Worm (Caenorhabditis elegans) whole organism, L1 larva: ENCODE data around the gene C25E10.5.
A peak's percentile ranks its signal among the peaks of the same experiment; 100 is the strongest.

Experiments
- C16A3.4 ChIP-seq: fragments of 150-350 bp; optimal IDR thresholded peaks from 2 replicates; lab custom pipeline; 2014; ENCODE audit warnings: missing biosample characterization, missing genetic modification characterization
- F16B12.6 ChIP-seq: fragments of 150-350 bp; optimal IDR thresholded peaks from 2 replicates; lab custom pipeline; 2014; ENCODE audit warnings: missing biosample characterization, missing genetic modification characterization
- aha-1 ChIP-seq: fragments of 150-350 bp; optimal IDR thresholded peaks from 2 replicates; lab custom pipeline; 2014; ENCODE audit warnings: missing biosample characterization, missing genetic modification characterization
- ama-1 ChIP-seq: fragments of 150-350 bp; optimal IDR thresholded peaks from 2 replicates; lab custom pipeline; 2014
- blmp-1 ChIP-seq: fragments of 150-350 bp; optimal IDR thresholded peaks from 2 replicates; lab custom pipeline; 2014; ENCODE audit warnings: missing biosample characterization, missing genetic modification characterization
- ceh-8 ChIP-seq: fragments of 200-800 bp; sonication (Bioruptor generic); optimal IDR thresholded peaks from 2 replicates; lab custom pipeline; 2018; ENCODE audit warnings: mild to moderate bottlenecking, missing genetic modification characterization, moderate library complexity, missing compliant biosample characterization
- ceh-82 ChIP-seq, 3 experiments: fragments of 150-350 bp in 1 of 3; sonication (generic microtip) in 2 of 3; optimal IDR thresholded peaks; 2 replicates each; lab custom pipeline; 2014 to 2017; ENCODE audit warnings: missing biosample characterization in 3 of 3, missing genetic modification characterization in 3 of 3
- ceh-88 ChIP-seq: fragments of 200-800 bp; sonication (Bioruptor generic); IDR thresholded peaks from 2 replicates; pipeline ENCODE4 v1.3.6; 2022; ENCODE audit warnings: missing genetic modification characterization, missing compliant biosample characterization
- ces-1 ChIP-seq: fragments of 150-350 bp; optimal IDR thresholded peaks from 2 replicates; lab custom pipeline; 2014; ENCODE audit warnings: missing biosample characterization, missing genetic modification reagents, missing genetic modification characterization
- efl-1 ChIP-seq, 4 experiments: fragments of 150-350 bp; optimal IDR thresholded peaks in 3 of 4; peaks in 1 of 4; 1 replicate in 1 of 4; 2 replicates in 3 of 4; lab custom pipeline; 2014; ENCODE audit warnings: missing biosample characterization in 2 of 4, missing genetic modification characterization in 2 of 4, missing genetic modification reagents in 2 of 4
- egl-13 ChIP-seq: sonication (generic microtip); optimal IDR thresholded peaks from 2 replicates; lab custom pipeline; 2016; ENCODE audit warnings: missing genotype, missing genetic modification reagents, missing genetic modification characterization, missing compliant biosample characterization
- egl-27 ChIP-seq, 2 experiments: fragments of 150-350 bp in 1 of 2; sonication (generic microtip); optimal IDR thresholded peaks; 3 replicates each; lab custom pipeline; 2017 to 2018; ENCODE audit warnings: missing biosample characterization in 2 of 2, missing genetic modification characterization in 2 of 2, missing genetic modification reagents in 2 of 2
- ets-5 ChIP-seq: fragments of 200-800 bp; sonication (Bioruptor generic); IDR thresholded peaks from 2 replicates; pipeline ENCODE4 v1.3.6; 2022; ENCODE audit warnings: missing genetic modification characterization, missing compliant biosample characterization
- fos-1 ChIP-seq: fragments of 150-350 bp; optimal IDR thresholded peaks from 2 replicates; lab custom pipeline; 2014; ENCODE audit warnings: missing biosample characterization, missing genetic modification characterization
- hlh-17 ChIP-seq: fragments of 200-800 bp; sonication (Bioruptor generic); optimal IDR thresholded peaks from 2 replicates; lab custom pipeline; 2018; ENCODE audit warnings: missing genetic modification characterization, mild to moderate bottlenecking, missing compliant biosample characterization, moderate library complexity, borderline replicate concordance
- isw-1 ChIP-seq: fragments of 200-800 bp; sonication (Bioruptor generic); IDR thresholded peaks from 2 replicates; pipeline ENCODE4 v1.3.6; 2022; ENCODE audit warnings: missing genetic modification characterization, missing compliant biosample characterization
- jun-1 ChIP-seq: fragments of 150-350 bp; optimal IDR thresholded peaks from 2 replicates; lab custom pipeline; 2014; ENCODE audit warnings: missing biosample characterization, missing genetic modification reagents, missing genetic modification characterization
- lin-13 ChIP-seq: fragments of 150-350 bp; optimal IDR thresholded peaks from 2 replicates; lab custom pipeline; 2014; ENCODE audit warnings: missing biosample characterization, missing genetic modification reagents, missing genetic modification characterization
- lin-15B ChIP-seq: fragments of 150-350 bp; sonication (generic microtip); optimal IDR thresholded peaks from 3 replicates; lab custom pipeline; 2014; ENCODE audit warnings: missing biosample characterization, missing genetic modification characterization
- lin-35 ChIP-seq, 2 experiments: fragments of 150-350 bp; optimal IDR thresholded peaks; 2 replicates each; lab custom pipeline; 2014; ENCODE audit warnings: missing biosample characterization in 2 of 2, missing genetic modification characterization in 2 of 2, missing genetic modification reagents in 2 of 2
- lin-39 ChIP-seq: fragments of 150-350 bp; optimal IDR thresholded peaks from 2 replicates; lab custom pipeline; 2014; ENCODE audit warnings: missing biosample characterization, missing genetic modification reagents, missing genetic modification characterization
- lsy-2 ChIP-seq, 2 experiments: fragments of 150-350 bp; optimal IDR thresholded peaks; 2 replicates each; lab custom pipeline; 2014; ENCODE audit warnings: missing biosample characterization in 2 of 2, missing genetic modification characterization in 2 of 2
- mab-9 ChIP-seq: fragments of 200-800 bp; sonication (Bioruptor generic); IDR thresholded peaks from 2 replicates; pipeline ENCODE4 v1.3.6; 2022; ENCODE audit warnings: missing genetic modification reagents, missing genetic modification characterization, missing compliant biosample characterization
- mdl-1 ChIP-seq, 2 experiments: fragments of 150-350 bp; optimal IDR thresholded peaks; 2 replicates each; lab custom pipeline; 2014 to 2017; ENCODE audit warnings: missing biosample characterization in 2 of 2, missing genetic modification characterization in 2 of 2, inconsistent platforms in 1 of 2
- mef-2 ChIP-seq: fragments of 150-350 bp; optimal IDR thresholded peaks from 2 replicates; lab custom pipeline; 2014; ENCODE audit warnings: missing biosample characterization, missing genetic modification characterization
- nhr-11 ChIP-seq: fragments of 150-350 bp; optimal IDR thresholded peaks from 2 replicates; lab custom pipeline; 2014; ENCODE audit warnings: missing biosample characterization, missing genetic modification characterization
- nhr-12 ChIP-seq: sonication (generic microtip); optimal IDR thresholded peaks from 2 replicates; lab custom pipeline; 2017; ENCODE audit warnings: missing biosample characterization, missing genetic modification characterization
- nhr-19 ChIP-seq: fragments of 200-800 bp; sonication (Bioruptor generic); conservative IDR thresholded peaks from 2 replicates; pipeline ENCODE4 v1.3.6; 2022; ENCODE audit warnings: missing genetic modification characterization, missing compliant biosample characterization
- nhr-20 ChIP-seq: sonication (generic microtip); optimal IDR thresholded peaks from 2 replicates; lab custom pipeline; 2016; ENCODE audit warnings: mild to moderate bottlenecking, missing genetic modification characterization, missing compliant biosample characterization
- nhr-28 ChIP-seq: fragments of 150-350 bp; optimal IDR thresholded peaks from 2 replicates; lab custom pipeline; 2014; ENCODE audit warnings: missing biosample characterization, missing genetic modification characterization
- nhr-47 ChIP-seq: sonication (generic microtip); optimal IDR thresholded peaks from 2 replicates; lab custom pipeline; 2016; ENCODE audit warnings: mild to moderate bottlenecking, missing genetic modification characterization, moderate library complexity, missing compliant biosample characterization
- nhr-76 ChIP-seq: sonication (generic microtip); optimal IDR thresholded peaks from 2 replicates; lab custom pipeline; 2017; ENCODE audit warnings: missing biosample characterization, missing genetic modification characterization
- nhr-77 ChIP-seq: fragments of 150-350 bp; optimal IDR thresholded peaks from 2 replicates; lab custom pipeline; 2014; ENCODE audit warnings: missing biosample characterization, missing genetic modification characterization
- nhr-84 ChIP-seq: sonication (generic microtip); optimal IDR thresholded peaks from 2 replicates; lab custom pipeline; 2017; ENCODE audit warnings: missing biosample characterization, missing genetic modification characterization
- pag-3 ChIP-seq: sonication (generic microtip); optimal IDR thresholded peaks from 2 replicates; lab custom pipeline; 2017; ENCODE audit warnings: missing genetic modification characterization, mild to moderate bottlenecking, missing compliant biosample characterization, antibody characterized with exemption, borderline replicate concordance; ENCODE audit not compliant: insufficient read depth
- pqm-1 ChIP-seq: sonication (generic microtip); optimal IDR thresholded peaks from 3 replicates; lab custom pipeline; 2017; ENCODE audit warnings: missing biosample characterization, missing genetic modification characterization
- rnt-1 ChIP-seq: sonication (generic microtip); optimal IDR thresholded peaks from 2 replicates; lab custom pipeline; 2016; ENCODE audit warnings: mild to moderate bottlenecking, missing genetic modification characterization, moderate library complexity, missing compliant biosample characterization
- skn-1 ChIP-seq: fragments of 150-350 bp; optimal IDR thresholded peaks from 2 replicates; lab custom pipeline; 2014; ENCODE audit warnings: missing biosample characterization, missing genetic modification characterization
- snpc-4 ChIP-seq: fragments of 150-350 bp; optimal IDR thresholded peaks from 2 replicates; lab custom pipeline; 2014; ENCODE audit warnings: missing biosample characterization, missing genetic modification characterization
- sptf-1 ChIP-seq: fragments of 150-350 bp; optimal IDR thresholded peaks from 2 replicates; lab custom pipeline; 2014; ENCODE audit warnings: missing biosample characterization, missing genetic modification characterization
- sup-37 ChIP-seq: fragments of 200-800 bp; sonication (Bioruptor generic); optimal IDR thresholded peaks from 2 replicates; lab custom pipeline; 2018; ENCODE audit warnings: mild to moderate bottlenecking, missing genetic modification characterization, missing compliant biosample characterization
- tbx-2 ChIP-seq: sonication (generic microtip); optimal IDR thresholded peaks from 2 replicates; lab custom pipeline; 2016; ENCODE audit warnings: missing genetic modification characterization, missing compliant biosample characterization
- tlp-1 ChIP-seq: fragments of 150-350 bp; optimal IDR thresholded peaks from 2 replicates; lab custom pipeline; 2014; ENCODE audit warnings: missing biosample characterization, missing genetic modification characterization
- unc-130 ChIP-seq: fragments of 150-350 bp; optimal IDR thresholded peaks from 2 replicates; lab custom pipeline; 2017; ENCODE audit warnings: missing biosample characterization, missing genetic modification characterization, inconsistent platforms
- unc-30 ChIP-seq: sonication (generic microtip); optimal IDR thresholded peaks from 2 replicates; lab custom pipeline; 2017; ENCODE audit warnings: missing biosample characterization, missing genetic modification characterization
- unc-98 ChIP-seq: fragments of 200-800 bp; sonication (Bioruptor generic); IDR thresholded peaks from 2 replicates; pipeline ENCODE4 v1.3.6; 2022; ENCODE audit warnings: missing genetic modification characterization, missing compliant biosample characterization
- vab-15 ChIP-seq: sonication (generic microtip); optimal IDR thresholded peaks from 2 replicates; lab custom pipeline; 2017; ENCODE audit warnings: missing genotype, mild to moderate bottlenecking, missing genetic modification characterization, missing compliant biosample characterization
- zag-1 ChIP-seq: fragments of 150-350 bp; optimal IDR thresholded peaks from 2 replicates; lab custom pipeline; 2014; ENCODE audit warnings: missing biosample characterization, missing genetic modification characterization

The C25E10.5 gene

DNA sequence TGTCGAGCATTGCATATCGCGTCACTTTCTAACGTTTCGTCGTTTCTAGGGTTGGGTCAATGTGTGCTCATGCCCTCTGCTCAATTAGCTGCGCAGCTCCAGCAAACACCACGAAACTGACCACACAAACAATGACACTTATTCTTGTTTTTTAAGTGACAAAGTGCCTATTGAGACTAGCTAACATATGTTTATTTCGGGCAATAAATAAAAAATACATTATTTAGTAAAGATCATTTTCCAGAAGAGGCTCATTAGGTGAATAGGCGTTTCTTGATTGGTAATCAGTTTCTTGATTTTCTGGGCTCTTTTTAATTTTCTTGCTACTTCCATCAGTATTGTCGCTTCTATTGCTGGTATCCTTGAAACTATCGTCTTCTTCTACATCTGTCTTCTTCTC is 39.3 kb downstream of the C25E10.5 start, which contains the start of gene T27E4.5:
Gene T27E4.5, minus strand, starts transcription at position 101 of the 400 bp plus-strand sequence.
- TF ChIP-seq rnt-1 (tag; lab: Kevin White, UChicago) (no peak), egl-27 (tag; optimal IDR thresholded peaks at IDR 0.05; lab: Kevin White, UChicago) (no peak), ceh-88 (no peak), lin-15B (tag; lab: Kevin White, UChicago) (no peak), vab-15 (tag; lab: Kevin White, UChicago) (no peak), efl-1 (optimal IDR thresholded peaks at IDR 0.05; lab: Kevin White, UChicago) (no peak), efl-1 (GFP tag; optimal IDR thresholded peaks at IDR 0.05 in 1 of 2; lab: Kevin White, UChicago) (no peak), lin-39 (tag; lab: Kevin White, UChicago) (no peak), nhr-28 (no peak), aha-1 (tag; lab: Kevin White, UChicago) (no peak)

DNA sequence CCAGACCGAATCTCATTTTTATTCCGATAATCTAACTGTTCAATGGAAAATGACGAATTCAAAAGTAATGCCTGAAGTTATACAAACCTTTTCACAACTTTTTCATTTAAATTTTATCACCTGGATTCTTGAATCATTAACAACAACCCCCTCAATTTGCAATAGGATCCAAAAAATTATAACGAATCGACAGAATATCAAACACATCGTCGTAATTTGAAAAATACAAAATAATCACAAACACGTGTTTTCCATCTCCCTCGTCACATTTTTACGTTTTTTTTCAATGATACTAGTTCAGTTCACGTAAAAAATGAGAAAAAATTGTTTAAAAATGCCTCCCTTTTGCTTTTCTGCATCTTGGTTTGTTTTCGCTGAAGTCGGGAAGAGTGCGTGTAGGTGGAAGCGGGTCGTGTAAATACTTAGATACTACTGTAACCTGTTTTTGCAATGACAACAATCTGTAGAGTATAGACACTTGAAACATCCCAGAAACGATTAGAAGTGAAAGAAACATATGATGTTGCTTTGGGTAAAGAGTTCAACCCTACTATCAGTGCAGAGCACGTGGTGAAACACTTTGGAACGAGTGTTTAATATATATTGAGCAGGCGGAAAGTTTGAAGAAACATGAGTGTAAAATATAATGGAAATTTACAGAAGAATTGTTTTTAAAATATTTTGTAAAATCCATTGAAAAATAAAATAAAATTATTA is 43.1 kb downstream of the C25E10.5 start, which contains the start of gene oac-50:
Gene oac-50, minus strand, starts transcription at position 219 of the 717 bp plus-strand sequence.
- TF ChIP-seq mdl-1 (tag; optimal IDR thresholded peaks at IDR 0.05; lab: Kevin White, UChicago): peak in 1 of 2 experiments; percentile 22
- TF ChIP-seq nhr-19 (GFP tag; lab: Robert Waterston, UW): no peak
- peak in 1 of 2 experiments; percentile 12 for TF ChIP-seq lin-35 (GFP tag; optimal IDR thresholded peaks at IDR 0.05; lab: Kevin White, UChicago)
- peak in 1 of 2 experiments; percentile 24 for TF ChIP-seq lsy-2 (tag; optimal IDR thresholded peaks at IDR 0.05; lab: Kevin White, UChicago)
- no peak for TF ChIP-seq nhr-47
- TF ChIP-seq tbx-2: peak; percentile 14
- no peak for TF ChIP-seq ama-1

DNA sequence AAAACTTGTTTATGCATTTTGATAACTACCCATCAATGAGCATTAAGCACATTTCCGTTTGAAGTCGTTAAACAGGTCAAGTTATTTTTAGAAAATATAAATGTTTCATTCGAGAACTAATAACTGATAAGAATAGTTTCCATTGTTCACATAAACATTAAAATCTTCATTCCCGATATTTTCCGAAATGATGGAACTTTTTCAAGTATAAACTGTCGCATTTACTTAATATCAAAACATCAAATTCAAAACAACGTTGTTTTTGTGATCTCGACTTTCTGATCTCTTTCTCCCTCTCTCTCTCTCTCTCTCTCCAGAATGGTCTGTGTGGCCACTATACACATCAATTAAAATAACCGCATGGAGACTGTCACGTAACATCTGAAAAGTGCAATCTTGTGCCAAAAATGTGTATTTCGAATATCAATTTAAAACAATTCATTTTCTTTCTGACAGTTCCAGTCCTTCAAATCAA is 44.0 kb downstream of the C25E10.5 start:
- TF ChIP-seq pqm-1 (tag; lab: Kevin White, UChicago): no peak
- TF ChIP-seq skn-1: no peak
- no peak for TF ChIP-seq sup-37 (GFP tag; lab: Kevin White, UChicago)
- TF ChIP-seq nhr-11 (tag; lab: Kevin White, UChicago): no peak
- TF ChIP-seq blmp-1 (tag; lab: Kevin White, UChicago): peak; percentile 30
- TF ChIP-seq isw-1 (GFP tag; lab: Robert Waterston, UW): no peak
- no peak for TF ChIP-seq ceh-82 (tag; optimal IDR thresholded peaks at IDR 0.05; lab: Kevin White, UChicago)
- no peak for TF ChIP-seq sptf-1
- TF ChIP-seq aha-1 (tag; lab: Kevin White, UChicago): no peak
- TF ChIP-seq ceh-88: no peak
- peak; percentile 11 for TF ChIP-seq lin-13 (GFP tag; lab: Kevin White, UChicago)
- TF ChIP-seq hlh-17: no peak
- TF ChIP-seq tlp-1 (tag; lab: Kevin White, UChicago): no peak
- TF ChIP-seq lin-39 (tag; lab: Kevin White, UChicago): no peak
- TF ChIP-seq C16A3.4 (tag; lab: Kevin White, UChicago): peak; percentile 31
- no peak for TF ChIP-seq mab-9 (GFP tag; lab: Robert Waterston, UW)
- no peak for TF ChIP-seq zag-1 (tag; lab: Kevin White, UChicago)
- no peak for TF ChIP-seq mef-2 (tag; lab: Kevin White, UChicago)
- no peak for TF ChIP-seq unc-130 (tag; lab: Kevin White, UChicago)
- TF ChIP-seq F16B12.6 (tag; lab: Kevin White, UChicago): no peak
- TF ChIP-seq nhr-19 (GFP tag; lab: Robert Waterston, UW): peak; percentile 21
- TF ChIP-seq nhr-77 (tag; lab: Kevin White, UChicago): no peak
- no peak for TF ChIP-seq unc-30
- no peak for TF ChIP-seq mdl-1 (tag; optimal IDR thresholded peaks at IDR 0.05; lab: Kevin White, UChicago)
- TF ChIP-seq snpc-4 (tag; lab: Kevin White, UChicago): no peak
- no peak for TF ChIP-seq nhr-76 (tag; lab: Kevin White, UChicago)
- TF ChIP-seq jun-1 (tag; lab: Kevin White, UChicago): no peak
- TF ChIP-seq egl-13 (tag; lab: Kevin White, UChicago): no peak
- no peak for TF ChIP-seq ces-1 (GFP tag; lab: Kevin White, UChicago)
- no peak for TF ChIP-seq pag-3
- no peak for TF ChIP-seq nhr-12 (tag; lab: Kevin White, UChicago)
- no peak for TF ChIP-seq nhr-84 (tag; lab: Kevin White, UChicago)
- TF ChIP-seq ceh-8: no peak
- TF ChIP-seq ets-5 (GFP tag; lab: Robert Waterston, UW): no peak
- TF ChIP-seq nhr-20 (tag; lab: Kevin White, UChicago): peak; percentile 43
- TF ChIP-seq fos-1 (tag; lab: Kevin White, UChicago): no peak
- TF ChIP-seq ama-1: peak; percentile 64
- no peak for TF ChIP-seq unc-98 (GFP tag; lab: Robert Waterston, UW)
